Fruit fly (Drosophila melanogaster) whole organism, embryonic: ENCODE data around the gene mh.
A peak's percentile ranks its signal among the peaks of the same experiment; 100 is the strongest.

Experiments
- Blimp-1 ChIP-seq: fragments of 200-800 bp; sonication (Bioruptor generic); optimal IDR thresholded peaks from 3 replicates; lab custom pipeline; 2018; ENCODE audit warnings: missing biosample characterization, missing genetic modification characterization, mild to moderate bottlenecking, moderate library complexity, missing genetic modification reagents
- CG10959 ChIP-seq: fragments of 200-800 bp; sonication (Bioruptor generic); IDR thresholded peaks from 2 replicates; pipeline ENCODE4 v1.3.6; 2022; ENCODE audit warnings: missing biosample characterization, missing genetic modification characterization
- CG12236 ChIP-seq: fragments of 200-800 bp; sonication (Bioruptor generic); optimal IDR thresholded peaks from 2 replicates; lab custom pipeline; 2016; ENCODE audit warnings: missing biosample characterization, missing genetic modification characterization
- CG14441 ChIP-seq: fragments of 200-800 bp; sonication (Bioruptor generic); IDR thresholded peaks from 2 replicates; pipeline ENCODE4 v1.3.6; 2022; ENCODE audit warnings: missing biosample characterization, missing genetic modification characterization
- CG14667 ChIP-seq: fragments of 200-800 bp; sonication (Bioruptor generic); IDR thresholded peaks from 2 replicates; pipeline ENCODE4 v1.3.6; 2022; ENCODE audit warnings: missing biosample characterization, missing genetic modification characterization
- CG1603 ChIP-seq: fragments of 200-800 bp; sonication (Bioruptor generic); optimal IDR thresholded peaks from 2 replicates; lab custom pipeline; 2019; ENCODE audit warnings: missing biosample characterization, mild to moderate bottlenecking, missing genetic modification characterization, moderate library complexity
- CG17359 ChIP-seq: fragments of 200-800 bp; sonication (Bioruptor generic); optimal IDR thresholded peaks from 3 replicates; lab custom pipeline; 2018; ENCODE audit warnings: missing biosample characterization, mild to moderate bottlenecking, missing genetic modification characterization, moderate library complexity
- CG18619 ChIP-seq: fragments of 200-800 bp; sonication (Bioruptor generic); optimal IDR thresholded peaks from 3 replicates; lab custom pipeline; 2017; ENCODE audit warnings: missing biosample characterization, mild to moderate bottlenecking, missing genetic modification characterization
- CG2202 ChIP-seq: fragments of 200-800 bp; sonication (Bioruptor generic); optimal IDR thresholded peaks from 2 replicates; lab custom pipeline; 2018; ENCODE audit warnings: missing biosample characterization, mild to moderate bottlenecking, missing genetic modification characterization
- CG31388 ChIP-seq: fragments of 200-800 bp; sonication (Bioruptor generic); optimal IDR thresholded peaks from 2 replicates; lab custom pipeline; 2016; ENCODE audit warnings: missing biosample characterization, missing genetic modification characterization
- CG32772 ChIP-seq: fragments of 200-800 bp; sonication (Bioruptor generic); IDR thresholded peaks from 2 replicates; pipeline ENCODE4 v1.3.6; 2022; ENCODE audit warnings: missing biosample characterization, missing genetic modification characterization
- CG33213 ChIP-seq: fragments of 200-800 bp; sonication (Bioruptor generic); optimal IDR thresholded peaks from 3 replicates; lab custom pipeline; 2016; ENCODE audit warnings: missing biosample characterization, missing genetic modification characterization
- CG4404 ChIP-seq: fragments of 200-800 bp; sonication (Bioruptor generic); IDR thresholded peaks from 2 replicates; pipeline ENCODE4 v1.3.6; 2022; ENCODE audit warnings: missing biosample characterization, missing genetic modification characterization
- CG5180 ChIP-seq: fragments of 200-800 bp; sonication (Bioruptor generic); optimal IDR thresholded peaks from 3 replicates; lab custom pipeline; 2017; ENCODE audit warnings: missing biosample characterization, missing genetic modification characterization, mild to moderate bottlenecking, moderate library complexity, missing genetic modification reagents
- CG5245 ChIP-seq: fragments of 200-800 bp; sonication (Bioruptor generic); optimal IDR thresholded peaks from 3 replicates; lab custom pipeline; 2016; ENCODE audit warnings: missing biosample characterization, missing genetic modification characterization
- CG5953 ChIP-seq: fragments of 200-800 bp; sonication (Bioruptor generic); IDR thresholded peaks from 2 replicates; pipeline ENCODE4 v1.3.6; 2022; ENCODE audit warnings: missing biosample characterization, missing genetic modification characterization
- CG6254 ChIP-seq: fragments of 200-800 bp; sonication (Bioruptor generic); optimal IDR thresholded peaks from 3 replicates; lab custom pipeline; 2017; ENCODE audit warnings: mild to moderate bottlenecking, missing biosample characterization, missing genetic modification reagents, missing genetic modification characterization
- CG6813 ChIP-seq: fragments of 200-800 bp; sonication (Bioruptor generic); optimal IDR thresholded peaks from 2 replicates; lab custom pipeline; 2017; ENCODE audit warnings: missing biosample characterization, missing genetic modification characterization, mild to moderate bottlenecking, moderate library complexity, missing genetic modification reagents
- CkIIα-i1 ChIP-seq: fragments of 200-800 bp; sonication (Bioruptor generic); IDR thresholded peaks from 2 replicates; pipeline ENCODE4 v1.3.6; 2022; ENCODE audit warnings: missing biosample characterization, missing genetic modification characterization
- Dfd ChIP-seq, 2 experiments: fragments of >200 bp; optimal IDR thresholded peaks; 2 replicates each; lab custom pipeline; 2017; ENCODE audit warnings: missing biosample characterization in 2 of 2, missing genetic modification characterization in 2 of 2
- Ets97D ChIP-seq: fragments of 200-800 bp; sonication (Bioruptor generic); optimal IDR thresholded peaks from 3 replicates; lab custom pipeline; 2016; ENCODE audit warnings: missing biosample characterization, missing genetic modification characterization
- Fer2 ChIP-seq: fragments of 200-800 bp; sonication (Bioruptor generic); optimal IDR thresholded peaks from 2 replicates; lab custom pipeline; 2018; ENCODE audit warnings: missing biosample characterization, mild to moderate bottlenecking, missing genetic modification characterization, moderate library complexity
- HHEX ChIP-seq: fragments of 200-800 bp; sonication (Bioruptor generic); optimal IDR thresholded peaks from 3 replicates; lab custom pipeline; 2017; ENCODE audit warnings: missing biosample characterization, mild to moderate bottlenecking, missing genetic modification characterization, missing genetic modification reagents
- Hr39 ChIP-seq: fragments of >200 bp; optimal IDR thresholded peaks from 2 replicates; lab custom pipeline; 2017
- MBD-R2 ChIP-seq: fragments of 200-800 bp; sonication (Bioruptor generic); IDR thresholded peaks from 2 replicates; pipeline ENCODE4 v1.3.6; 2022; ENCODE audit warnings: missing biosample characterization, missing genetic modification characterization
- Mes4 ChIP-seq: fragments of 200-800 bp; sonication (Bioruptor generic); optimal IDR thresholded peaks from 2 replicates; lab custom pipeline; 2016; ENCODE audit warnings: missing biosample characterization, missing genetic modification characterization
- PHDP ChIP-seq: fragments of 200-800 bp; sonication (Bioruptor generic); optimal IDR thresholded peaks from 3 replicates; lab custom pipeline; 2018; ENCODE audit warnings: missing biosample characterization, mild to moderate bottlenecking, missing genetic modification characterization, moderate library complexity
- amos ChIP-seq: fragments of 200-800 bp; sonication (Bioruptor generic); IDR thresholded peaks from 2 replicates; pipeline ENCODE4 v1.3.6; 2022; ENCODE audit warnings: missing biosample characterization, missing genetic modification characterization; ENCODE audit not compliant: partially characterized antibody
- ara ChIP-seq: fragments of 200-800 bp; sonication (Bioruptor generic); IDR thresholded peaks from 2 replicates; pipeline ENCODE4 v1.3.6; 2022; ENCODE audit warnings: missing biosample characterization, missing genetic modification characterization
- bsh ChIP-seq, 2 experiments: fragments of 200-800 bp; sonication (Bioruptor generic); optimal IDR thresholded peaks; 2 replicates each; lab custom pipeline; 2017 to 2018; ENCODE audit warnings: mild to moderate bottlenecking in 2 of 2, missing biosample characterization in 2 of 2, missing genetic modification characterization in 2 of 2, moderate library complexity in 1 of 2
- chn ChIP-seq: fragments of 200-800 bp; sonication (Bioruptor generic); optimal IDR thresholded peaks from 2 replicates; lab custom pipeline; 2016; ENCODE audit warnings: missing biosample characterization, missing genetic modification characterization
- dmrt11E ChIP-seq: fragments of 200-800 bp; sonication (Bioruptor generic); optimal IDR thresholded peaks from 3 replicates; lab custom pipeline; 2018; ENCODE audit warnings: missing biosample characterization, mild to moderate bottlenecking, missing genetic modification characterization, moderate library complexity
- dpn ChIP-seq, 2 experiments: fragments of 200-800 bp; sonication (Bioruptor generic); optimal IDR thresholded peaks; 3 replicates each; lab custom pipeline; 2016; ENCODE audit warnings: missing biosample characterization in 2 of 2, missing genetic modification characterization in 2 of 2
- fd64A ChIP-seq: fragments of 200-800 bp; sonication (Bioruptor generic); optimal IDR thresholded peaks from 3 replicates; lab custom pipeline; 2018; ENCODE audit warnings: missing biosample characterization, mild to moderate bottlenecking, missing genetic modification characterization
- grau ChIP-seq: fragments of 200-800 bp; optimal IDR thresholded peaks from 3 replicates; lab custom pipeline; 2019; ENCODE audit warnings: missing biosample characterization, mild to moderate bottlenecking, missing genetic modification characterization, moderate library complexity
- jigr1 ChIP-seq: fragments of 200-800 bp; sonication (Bioruptor generic); IDR thresholded peaks from 3 replicates; pipeline ENCODE4 v1.3.6; 2022; ENCODE audit warnings: missing biosample characterization, missing genetic modification characterization
- jing ChIP-seq: fragments of 200-800 bp; sonication (Bioruptor generic); optimal IDR thresholded peaks from 2 replicates; lab custom pipeline; 2018; ENCODE audit warnings: missing biosample characterization, mild to moderate bottlenecking, missing genetic modification characterization
- knrl ChIP-seq: fragments of 200-800 bp; sonication (Bioruptor generic); IDR thresholded peaks from 3 replicates; pipeline ENCODE4 v1.3.6; 2022; ENCODE audit warnings: missing biosample characterization, missing genetic modification characterization; ENCODE audit not compliant: partially characterized antibody
- nerfin-2 ChIP-seq: fragments of 200-800 bp; sonication (Bioruptor generic); IDR thresholded peaks from 2 replicates; pipeline ENCODE4 v1.3.6; 2022; ENCODE audit warnings: missing biosample characterization, missing genetic modification characterization; ENCODE audit not compliant: partially characterized antibody
- repo ChIP-seq: fragments of 200-800 bp; sonication (Bioruptor generic); optimal IDR thresholded peaks from 2 replicates; lab custom pipeline; 2016; ENCODE audit warnings: missing biosample characterization, missing genetic modification characterization
- row ChIP-seq: fragments of 200-800 bp; sonication (Bioruptor generic); IDR thresholded peaks from 3 replicates; pipeline ENCODE4 v1.3.6; 2022; ENCODE audit warnings: missing biosample characterization, missing genetic modification characterization
- sd ChIP-seq: fragments of 200-800 bp; sonication (Bioruptor generic); optimal IDR thresholded peaks from 3 replicates; lab custom pipeline; 2018; ENCODE audit warnings: missing biosample characterization, mild to moderate bottlenecking, missing genetic modification characterization, moderate library complexity
- sisA ChIP-seq: fragments of 200-800 bp; sonication (Bioruptor generic); IDR thresholded peaks from 2 replicates; pipeline ENCODE4 v1.3.6; 2022; ENCODE audit warnings: missing biosample characterization, missing genetic modification characterization
- tin ChIP-seq: fragments of 200-800 bp; sonication (Bioruptor generic); optimal IDR thresholded peaks from 3 replicates; lab custom pipeline; 2016; ENCODE audit warnings: missing biosample characterization, missing genetic modification characterization
- tll ChIP-seq, 2 experiments: fragments of 200-800 bp in 1 of 2; fragments of >200 bp in 1 of 2; sonication (Bioruptor generic) in 1 of 2; optimal IDR thresholded peaks; 2 replicates each; lab custom pipeline; 2017 to 2019; ENCODE audit warnings: missing biosample characterization in 2 of 2, missing genetic modification characterization in 2 of 2, mild to moderate bottlenecking in 1 of 2, moderate library complexity in 1 of 2
- tna ChIP-seq: fragments of 200-800 bp; sonication (Bioruptor generic); IDR thresholded peaks from 2 replicates; pipeline ENCODE4 v1.3.6; 2022; ENCODE audit warnings: missing biosample characterization, missing genetic modification characterization; ENCODE audit not compliant: partially characterized antibody
- ttk ChIP-seq: fragments of 200-800 bp; sonication (Bioruptor generic); IDR thresholded peaks from 2 replicates; pipeline ENCODE4 v2.1.2; 2022; ENCODE audit warnings: missing biosample characterization, missing genetic modification characterization
- zfh1 ChIP-seq: fragments of 200-800 bp; sonication (Bioruptor generic); IDR thresholded peaks from 3 replicates; pipeline ENCODE4 v1.3.6; 2022; ENCODE audit warnings: missing biosample characterization, missing genetic modification characterization

The mh gene

dm6 chrX:15498791-15499190, 23.6 kb upstream of the mh start (continued):
- TF ChIP-seq CG18619 (GFP tag; lab: Kevin White, UChicago) (no peak), CG14667 (GFP tag; lab: Robert Waterston, UW) (no peak), Hr39 (lab: Kevin White, UChicago) (no peak), CG5953 (GFP tag; lab: Robert Waterston, UW) (no peak), CG33213 (GFP tag; lab: Kevin White, UChicago) (peak; percentile 13), amos (GFP tag; lab: Robert Waterston, UW) (peak; percentile 36; the same call in 1 of the 2 replicates), HHEX (GFP tag; lab: Kevin White, UChicago) (peak; percentile 1), CkIIα-i1 (no peak), knrl (GFP tag; lab: Robert Waterston, UW) (no peak), jing (peak; percentile 27), Fer2 (tag; lab: Kevin White, UChicago) (no peak), tll (GFP tag; optimal IDR thresholded peaks at IDR 0.05; lab: Kevin White, UChicago) (no peak), bsh (GFP tag; optimal IDR thresholded peaks at IDR 0.05; lab: Kevin White, UChicago) (peak in 1 of 2 experiments; percentile 24), ttk (GFP tag; lab: Robert Waterston, UW) (peak; percentile 42; the same call in 1 of the 2 replicates), sd (tag; lab: Kevin White, UChicago) (no peak), PHDP (tag; lab: Kevin White, UChicago) (peak; percentile 21), sisA (GFP tag; lab: Robert Waterston, UW) (no peak), Mes4 (peak; percentile 33), row (GFP tag; lab: Robert Waterston, UW) (peak; percentile 29; the same call in 1 of the 3 replicates), MBD-R2 (GFP tag; lab: Robert Waterston, UW) (0 out of 2 replicates have a peak, but pooled peaks have one; percentile 12), CG6254 (GFP tag; lab: Kevin White, UChicago) (no peak), CG32772 (peak; percentile 12; the same call in 1 of the 2 replicates), Dfd (GFP tag; optimal IDR thresholded peaks at IDR 0.05; lab: Kevin White, UChicago) (no peak), zfh1 (GFP tag; lab: Robert Waterston, UW) (peak; percentile 49; the same call in 1 of the 3 replicates), Ets97D (GFP tag; lab: Kevin White, UChicago) (peak; percentile 35), CG4404 (no peak), nerfin-2 (GFP tag; lab: Robert Waterston, UW) (no peak), CG5245 (GFP tag; lab: Kevin White, UChicago) (peak; percentile 3)

dm6 chrX:15497440-15498271, 22.5 kb upstream of the mh start:
- peak in 1 of 2 experiments; percentile 5 for TF ChIP-seq dpn (GFP tag; optimal IDR thresholded peaks at IDR 0.05; lab: Kevin White, UChicago)
- TF ChIP-seq jigr1 (GFP tag; lab: Robert Waterston, UW): no peak
- no peak for TF ChIP-seq Hr39 (lab: Kevin White, UChicago)
- no peak for TF ChIP-seq tna
- no peak for TF ChIP-seq CG14441
- peak; percentile 31; the same call in 1 of the 2 replicates for TF ChIP-seq ara (GFP tag; lab: Robert Waterston, UW)
- TF ChIP-seq CG2202 (tag; lab: Kevin White, UChicago): peak; percentile 51
- peak; percentile 85 for TF ChIP-seq grau (tag; lab: Kevin White, UChicago)
- peak; percentile 29 for TF ChIP-seq fd64A (GFP tag; lab: Kevin White, UChicago)
- TF ChIP-seq chn: no peak
- TF ChIP-seq CG5180: peak; percentile 34
- TF ChIP-seq CG6813 (GFP tag; lab: Kevin White, UChicago): peak; percentile 67
- TF ChIP-seq Blimp-1 (GFP tag; lab: Kevin White, UChicago): peak; percentile 21
- TF ChIP-seq tin (GFP tag; lab: Kevin White, UChicago): no peak
- TF ChIP-seq CG12236: no peak
- no peak for TF ChIP-seq dmrt11E (tag; lab: Kevin White, UChicago)
- no peak for TF ChIP-seq CG10959 (GFP tag; lab: Robert Waterston, UW)
- no peak for TF ChIP-seq CG31388 (GFP tag; lab: Kevin White, UChicago)
- TF ChIP-seq CG1603 (tag; lab: Kevin White, UChicago): peak; percentile 20
- TF ChIP-seq CG17359 (tag; lab: Kevin White, UChicago): peak; percentile 13
- no peak for TF ChIP-seq repo (GFP tag; lab: Kevin White, UChicago)
